Worm (Caenorhabditis elegans) whole organism, L4 larva: ENCODE data around the gene C40H5.2.

Experiments
- ama-1 ChIP-seq: fragments of 150-350 bp; optimal IDR thresholded peaks from 2 replicates; lab custom pipeline; 2014; ENCODE audit warnings: inconsistent platforms, mixed read lengths
- dmd-9 ChIP-seq: fragments of 200-800 bp; sonication (Bioruptor generic); IDR thresholded peaks from 2 replicates; pipeline ENCODE4 v1.3.6; 2022; ENCODE audit warnings: missing genetic modification reagents, missing genetic modification characterization, missing compliant biosample characterization
- nhr-76 ChIP-seq: fragments of 150-350 bp; optimal IDR thresholded peaks from 2 replicates; lab custom pipeline; 2014; ENCODE audit warnings: missing biosample characterization, missing genetic modification characterization
- zag-1 ChIP-seq: fragments of 150-350 bp; optimal IDR thresholded peaks from 2 replicates; lab custom pipeline; 2014; ENCODE audit warnings: missing biosample characterization, missing genetic modification characterization

DNA sequence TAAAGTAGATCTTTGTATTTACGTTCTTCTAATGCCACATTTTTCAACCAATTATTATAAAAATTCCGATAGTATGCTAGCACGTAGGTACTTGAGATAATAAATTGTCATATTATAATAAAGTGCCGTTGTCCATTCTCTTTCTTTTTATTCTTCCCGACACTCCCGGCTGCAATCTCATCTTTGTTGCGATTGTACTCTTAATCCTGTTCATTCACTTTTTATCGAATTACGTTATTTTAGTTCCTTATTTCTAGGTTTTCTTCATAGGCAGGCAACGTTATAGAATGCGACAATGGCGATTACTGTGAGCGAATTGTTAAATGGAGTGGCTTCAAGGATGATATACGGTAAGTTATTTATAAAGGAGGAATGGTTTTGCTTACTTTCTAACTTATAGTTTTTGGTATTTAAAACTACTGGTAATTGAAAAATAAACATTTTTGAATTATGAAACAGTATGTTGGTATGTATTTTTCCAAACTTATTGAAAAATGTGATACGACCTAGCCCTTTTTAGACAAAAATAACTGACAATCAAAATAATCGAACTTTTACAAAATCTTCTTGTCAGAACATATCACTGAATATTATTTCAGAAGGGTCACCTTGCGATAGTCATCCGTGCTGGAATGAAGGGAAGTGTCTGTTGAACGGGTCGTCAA lies at the start of gene C40H5.2:
- TF ChIP-seq zag-1 (tag; lab: Kevin White, UChicago) (no peak), dmd-9 (GFP tag; lab: Robert Waterston, UW) (no peak), ama-1 (lab: Kevin White, UChicago) (no peak), nhr-76 (tag; lab: Kevin White, UChicago) (no peak)
